Worm (Caenorhabditis elegans) whole organism, L4 larva: ENCODE results near the gene rpt-1.

Source experiments
- F10B5.3 ChIP-seq: sonication (generic microtip); optimal IDR thresholded peaks from 2 replicates; lab custom pipeline; 2016; ENCODE audit warnings: mild to moderate bottlenecking, missing genetic modification characterization, missing compliant biosample characterization
- F26F4.8 ChIP-seq: fragments of 200-800 bp; sonication (Bioruptor generic); conservative IDR thresholded peaks from 2 replicates; pipeline ENCODE4 v1.3.6; 2022; ENCODE audit warnings: missing genetic modification characterization, missing compliant biosample characterization
- F44E2.7 ChIP-seq: fragments of 200-800 bp; sonication (Bioruptor generic); IDR thresholded peaks from 2 replicates; pipeline ENCODE4 v2.1.2; 2022; ENCODE audit warnings: missing genetic modification characterization, missing compliant biosample characterization
- T26A8.4 ChIP-seq: fragments of 200-800 bp; sonication (Bioruptor generic); IDR thresholded peaks from 2 replicates; pipeline ENCODE4 v1.3.6; 2022; ENCODE audit warnings: missing genetic modification characterization, missing compliant biosample characterization
- Y5F2A.4 ChIP-seq: fragments of 200-800 bp; sonication (Bioruptor generic); optimal IDR thresholded peaks from 2 replicates; lab custom pipeline; 2018; ENCODE audit warnings: mild to moderate bottlenecking, missing genetic modification characterization, missing compliant biosample characterization
- Y75B8A.6 ChIP-seq: fragments of 200-800 bp; sonication (Bioruptor generic); IDR thresholded peaks from 2 replicates; pipeline ENCODE4 v1.3.6; 2022; ENCODE audit warnings: missing genetic modification reagents, missing genetic modification characterization, missing compliant biosample characterization
- aha-1 ChIP-seq: fragments of 150-350 bp; peaks from one replicate; lab custom pipeline; 2014; ENCODE audit warnings: missing biosample characterization, missing genetic modification characterization
- aly-2 ChIP-seq: sonication (generic microtip); optimal IDR thresholded peaks from 2 replicates; lab custom pipeline; 2018; ENCODE audit warnings: missing biosample characterization, missing genetic modification characterization
- arid-1 ChIP-seq: fragments of 200-800 bp; sonication (Bioruptor generic); conservative IDR thresholded peaks from 2 replicates; pipeline ENCODE4 v1.3.6; 2022; ENCODE audit warnings: missing genetic modification reagents, missing genetic modification characterization, missing compliant biosample characterization
- ceh-28 ChIP-seq: fragments of 150-350 bp; optimal IDR thresholded peaks from 2 replicates; lab custom pipeline; 2014; ENCODE audit warnings: missing biosample characterization, missing genetic modification reagents, missing genetic modification characterization
- ceh-44 ChIP-seq: fragments of 200-800 bp; sonication (Bioruptor generic); IDR thresholded peaks from 2 replicates; pipeline ENCODE4 v1.3.6; 2022; ENCODE audit warnings: missing genetic modification reagents, missing genetic modification characterization, missing compliant biosample characterization
- ceh-82 ChIP-seq: sonication (generic microtip); optimal IDR thresholded peaks from 2 replicates; lab custom pipeline; 2017; ENCODE audit warnings: missing biosample characterization, missing genetic modification characterization
- ces-1 ChIP-seq: fragments of 150-350 bp; sonication (generic microtip); optimal IDR thresholded peaks from 4 replicates; lab custom pipeline; 2014; ENCODE audit warnings: missing biosample characterization, missing genetic modification reagents, missing genetic modification characterization
- cey-2 ChIP-seq: sonication (generic microtip); optimal IDR thresholded peaks from 3 replicates; lab custom pipeline; 2017; ENCODE audit warnings: missing genetic modification characterization, mild to moderate bottlenecking, missing compliant biosample characterization, antibody characterized with exemption, borderline replicate concordance; ENCODE audit not compliant: insufficient read depth
- daf-16 ChIP-seq, 3 experiments: sonication (generic microtip); optimal IDR thresholded peaks; 2 replicates each; lab custom pipeline; 2016 to 2017; ENCODE audit warnings: missing genetic modification characterization in 3 of 3, missing genetic modification reagents in 3 of 3, mild to moderate bottlenecking in 2 of 3, missing compliant biosample characterization in 2 of 3, missing biosample characterization in 1 of 3, moderate library complexity in 1 of 3
- daf-19 ChIP-seq: fragments of 200-800 bp; sonication (Bioruptor generic); conservative IDR thresholded peaks from 2 replicates; pipeline ENCODE4 v1.3.6; 2022; ENCODE audit warnings: missing genetic modification characterization, missing compliant biosample characterization
- dmd-6 ChIP-seq: fragments of 200-800 bp; sonication (Bioruptor generic); IDR thresholded peaks from 2 replicates; pipeline ENCODE4 v1.3.6; 2022; ENCODE audit warnings: missing genetic modification reagents, missing genetic modification characterization, missing compliant biosample characterization
- dmd-8 ChIP-seq: fragments of 200-800 bp; sonication (Bioruptor generic); IDR thresholded peaks from 2 replicates; pipeline ENCODE4 v1.3.6; 2022; ENCODE audit warnings: missing genetic modification characterization, missing compliant biosample characterization
- dpl-1 ChIP-seq: fragments of 150-350 bp; optimal IDR thresholded peaks from 2 replicates; lab custom pipeline; 2014; ENCODE audit warnings: missing biosample characterization, missing genetic modification reagents, missing genetic modification characterization
- dve-1 ChIP-seq: sonication (generic microtip); optimal IDR thresholded peaks from 2 replicates; lab custom pipeline; 2017; ENCODE audit warnings: antibody characterized with exemption, mild to moderate bottlenecking, missing genetic modification characterization, missing compliant biosample characterization; ENCODE audit not compliant: insufficient read depth
- egl-27 ChIP-seq: sonication (generic microtip); optimal IDR thresholded peaks from 3 replicates; lab custom pipeline; 2017; ENCODE audit warnings: missing biosample characterization, missing genetic modification reagents, missing genetic modification characterization
- fkh-10 ChIP-seq: fragments of 150-350 bp; optimal IDR thresholded peaks from 2 replicates; lab custom pipeline; 2014; ENCODE audit warnings: missing biosample characterization, missing genetic modification reagents, missing genetic modification characterization
- hmg-1.1 ChIP-seq: fragments of 200-800 bp; sonication (Bioruptor generic); IDR thresholded peaks from 2 replicates; pipeline ENCODE4 v1.3.6; 2022; ENCODE audit warnings: missing genetic modification reagents, missing genetic modification characterization, missing compliant biosample characterization
- jun-1 ChIP-seq: fragments of 150-350 bp; optimal IDR thresholded peaks from 2 replicates; lab custom pipeline; 2014; ENCODE audit warnings: missing biosample characterization, missing genetic modification reagents, missing genetic modification characterization
- lim-7 ChIP-seq: fragments of 200-800 bp; sonication (Bioruptor generic); IDR thresholded peaks from 2 replicates; pipeline ENCODE4 v1.3.6; 2022; ENCODE audit warnings: missing genetic modification characterization, missing compliant biosample characterization
- lin-1 ChIP-seq: fragments of 200-800 bp; sonication (Bioruptor generic); IDR thresholded peaks from 2 replicates; pipeline ENCODE4 v1.3.6; 2022; ENCODE audit warnings: missing genetic modification reagents, missing genetic modification characterization, missing compliant biosample characterization
- lin-13 ChIP-seq: fragments of 150-350 bp; optimal IDR thresholded peaks from 2 replicates; lab custom pipeline; 2014; ENCODE audit warnings: missing biosample characterization, missing genetic modification reagents, missing genetic modification characterization
- lir-3 ChIP-seq: sonication (generic microtip); optimal IDR thresholded peaks from 2 replicates; lab custom pipeline; 2016; ENCODE audit warnings: mild to moderate bottlenecking, missing genetic modification characterization, missing compliant biosample characterization
- madf-5 ChIP-seq, 2 experiments: fragments of 200-800 bp; sonication (Bioruptor generic); IDR thresholded peaks; 2 replicates each; pipeline ENCODE4 v1.3.6; 2022; ENCODE audit warnings: missing compliant biosample characterization in 2 of 2, missing genetic modification characterization in 2 of 2
- mdt-29 ChIP-seq: fragments of 200-800 bp; sonication (Bioruptor generic); IDR thresholded peaks from 2 replicates; pipeline ENCODE4 v1.3.6; 2022; ENCODE audit warnings: missing genetic modification reagents, missing genetic modification characterization, missing compliant biosample characterization
- mes-2 ChIP-seq: sonication (generic microtip); optimal IDR thresholded peaks from 2 replicates; lab custom pipeline; 2016; ENCODE audit warnings: missing genotype, mild to moderate bottlenecking, missing genetic modification characterization, missing compliant biosample characterization; ENCODE audit not compliant: poor library complexity, severe bottlenecking
- mxl-2 ChIP-seq: fragments of 200-800 bp; sonication (Bioruptor generic); conservative IDR thresholded peaks from 2 replicates; pipeline ENCODE4 v1.3.6; 2022; ENCODE audit warnings: missing genetic modification reagents, missing genetic modification characterization, missing compliant biosample characterization
- mxl-3 ChIP-seq: fragments of 200-800 bp; sonication (Bioruptor generic); optimal IDR thresholded peaks from 2 replicates; lab custom pipeline; 2018; ENCODE audit warnings: mild to moderate bottlenecking, missing genetic modification characterization, missing compliant biosample characterization
- nhr-10 ChIP-seq: fragments of 150-350 bp; optimal IDR thresholded peaks from 2 replicates; lab custom pipeline; 2014; ENCODE audit warnings: missing biosample characterization, missing genetic modification characterization
- nhr-237 ChIP-seq: sonication (generic microtip); optimal IDR thresholded peaks from 2 replicates; lab custom pipeline; 2017; ENCODE audit warnings: missing biosample characterization, missing genetic modification characterization
- nhr-25 ChIP-seq: sonication (generic microtip); optimal IDR thresholded peaks from 2 replicates; lab custom pipeline; 2017; ENCODE audit warnings: missing genetic modification characterization, mild to moderate bottlenecking, missing compliant biosample characterization, antibody characterized with exemption, moderate library complexity, borderline replicate concordance; ENCODE audit not compliant: insufficient read depth
- nhr-28 ChIP-seq: fragments of 150-350 bp; optimal IDR thresholded peaks from 2 replicates; lab custom pipeline; 2014; ENCODE audit warnings: missing biosample characterization, missing genetic modification characterization
- nhr-41 ChIP-seq: fragments of 200-800 bp; sonication (Bioruptor generic); IDR thresholded peaks from 2 replicates; pipeline ENCODE4 v1.3.6; 2022; ENCODE audit warnings: missing genetic modification reagents, missing genetic modification characterization, missing compliant biosample characterization
- nhr-48 ChIP-seq: sonication (generic microtip); optimal IDR thresholded peaks from 2 replicates; lab custom pipeline; 2016; ENCODE audit warnings: mild to moderate bottlenecking, missing genetic modification characterization, missing compliant biosample characterization
- php-3 ChIP-seq: fragments of 200-800 bp; sonication (Bioruptor generic); IDR thresholded peaks from 2 replicates; pipeline ENCODE4 v1.3.6; 2022; ENCODE audit warnings: missing genetic modification reagents, missing genetic modification characterization, missing compliant biosample characterization
- pqm-1 ChIP-seq: sonication (generic microtip); optimal IDR thresholded peaks from 2 replicates; lab custom pipeline; 2017; ENCODE audit warnings: missing biosample characterization, missing genetic modification characterization
- snpc-1.2 ChIP-seq: fragments of 200-800 bp; sonication (Bioruptor generic); IDR thresholded peaks from 2 replicates; pipeline ENCODE4 v1.3.6; 2022; ENCODE audit warnings: missing genetic modification reagents, missing genetic modification characterization, missing compliant biosample characterization
- snpc-4 ChIP-seq: fragments of 150-350 bp; optimal IDR thresholded peaks from 2 replicates; lab custom pipeline; 2014; ENCODE audit warnings: missing biosample characterization, missing genetic modification characterization
- spr-3 ChIP-seq: fragments of 200-800 bp; sonication (Bioruptor generic); optimal IDR thresholded peaks from 2 replicates; lab custom pipeline; 2018; ENCODE audit warnings: mild to moderate bottlenecking, missing genetic modification characterization, missing compliant biosample characterization
- tag-97 ChIP-seq: fragments of 200-800 bp; sonication (Bioruptor generic); IDR thresholded peaks from 2 replicates; pipeline ENCODE4 v1.3.6; 2022; ENCODE audit warnings: missing genetic modification characterization, missing compliant biosample characterization
- unc-39 ChIP-seq: sonication (generic microtip); optimal IDR thresholded peaks from 2 replicates; lab custom pipeline; 2017; ENCODE audit warnings: missing biosample characterization, missing genetic modification characterization
- vab-7 ChIP-seq: fragments of 200-800 bp; sonication (Bioruptor generic); IDR thresholded peaks from 2 replicates; pipeline ENCODE4 v1.3.6; 2022; ENCODE audit warnings: missing genetic modification reagents, missing genetic modification characterization, missing compliant biosample characterization
- zip-11 ChIP-seq: fragments of 200-800 bp; sonication (Bioruptor generic); IDR thresholded peaks from 2 replicates; pipeline ENCODE4 v1.3.6; 2022; ENCODE audit warnings: missing genetic modification characterization, missing compliant biosample characterization
- ztf-11 ChIP-seq: fragments of 150-350 bp; optimal IDR thresholded peaks from 2 replicates; lab custom pipeline; 2014; ENCODE audit warnings: missing biosample characterization, missing genetic modification characterization

The rpt-1 gene

ce11 chrV:11942325-11942724 is 39.9 kb downstream of the rpt-1 start, which contains the start of gene F58H1.6:
Gene F58H1.6 (plus strand): TSS chrV:11942625.
- no peak for TF ChIP-seq dmd-6 (GFP tag; lab: Robert Waterston, UW)
- TF ChIP-seq F44E2.7 (GFP tag; lab: Robert Waterston, UW), result no peak
- no peak for TF ChIP-seq F26F4.8
- TF ChIP-seq F10B5.3 (tag; lab: Kevin White, UChicago), result no peak
- TF ChIP-seq ceh-28 (tag; lab: Kevin White, UChicago), result no peak
- TF ChIP-seq mes-2 (tag; lab: Kevin White, UChicago), result no peak
- TF ChIP-seq hmg-1.1 (GFP tag; lab: Robert Waterston, UW), result no peak
- TF ChIP-seq zip-11 (GFP tag; lab: Robert Waterston, UW), result no peak
- TF ChIP-seq snpc-1.2 (GFP tag; lab: Robert Waterston, UW), result no peak
- no peak for TF ChIP-seq nhr-10 (tag; lab: Kevin White, UChicago)
- TF ChIP-seq nhr-237 (tag; lab: Kevin White, UChicago), result no peak
- no peak for TF ChIP-seq jun-1
- TF ChIP-seq nhr-25 (tag; lab: Kevin White, UChicago), result no peak

ce11 chrV:11941664-11942063 is 40.5 kb downstream of the rpt-1 start:
- TF ChIP-seq daf-16 (GFP tag; optimal IDR thresholded peaks at IDR 0.05; lab: Kevin White, UChicago) (no peak), daf-16 (tag; optimal IDR thresholded peaks at IDR 0.05; lab: Kevin White, UChicago) (peak; percentile 74), unc-39 (tag; lab: Kevin White, UChicago) (no peak), spr-3 (GFP tag; lab: Kevin White, UChicago) (no peak), ceh-82 (tag; lab: Kevin White, UChicago) (no peak), daf-19 (GFP tag; lab: Robert Waterston, UW) (no peak), tag-97 (no peak), Y75B8A.6 (GFP tag; lab: Robert Waterston, UW) (no peak), vab-7 (GFP tag; lab: Robert Waterston, UW) (no peak), lin-13 (GFP tag; lab: Kevin White, UChicago) (no peak), mxl-3 (no peak), ztf-11 (tag; lab: Kevin White, UChicago) (no peak), cey-2 (tag; lab: Kevin White, UChicago) (no peak), dpl-1 (GFP tag; lab: Kevin White, UChicago) (peak; percentile 7), hmg-1.1 (GFP tag; lab: Robert Waterston, UW) (no peak), egl-27 (no peak), nhr-25 (tag; lab: Kevin White, UChicago) (no peak), mxl-2 (GFP tag; lab: Robert Waterston, UW) (no peak), dve-1 (peak; percentile 81), nhr-41 (GFP tag; lab: Robert Waterston, UW) (no peak), arid-1 (GFP tag; lab: Robert Waterston, UW) (no peak), snpc-1.2 (GFP tag; lab: Robert Waterston, UW) (no peak), nhr-28 (peak; percentile 66), dmd-8 (GFP tag; lab: Robert Waterston, UW) (no peak), aly-2 (tag; lab: Kevin White, UChicago) (no peak), fkh-10 (GFP tag; lab: Kevin White, UChicago) (no peak), lir-3 (no peak), mdt-29 (GFP tag; lab: Robert Waterston, UW) (no peak), lin-1 (GFP tag; lab: Robert Waterston, UW) (peak; percentile 61; the same call in 1 of the 2 replicates), T26A8.4 (GFP tag; lab: Robert Waterston, UW) (no peak), zip-11 (GFP tag; lab: Robert Waterston, UW) (no peak), ces-1 (GFP tag; lab: Kevin White, UChicago) (no peak), php-3 (GFP tag; lab: Robert Waterston, UW) (peak; percentile 87), pqm-1 (peak; percentile 61), lim-7 (GFP tag; lab: Robert Waterston, UW) (no peak), ceh-44 (GFP tag; lab: Robert Waterston, UW) (no peak), aha-1 (peak; percentile 61), nhr-48 (tag; lab: Kevin White, UChicago) (peak; percentile 74), snpc-4 (no peak), madf-5 (GFP tag; IDR thresholded peaks at IDR 0.05; lab: Robert Waterston, UW) (no peak), Y5F2A.4 (GFP tag; lab: Kevin White, UChicago) (no peak)
